Worm (Caenorhabditis elegans): Measurements from ENCODE around the gene cid-1.

ce11 chrIII:5206861-5207414 lies 33.2 kb downstream of the cid-1 start, which contains the start of gene morc-1:
- no peak for TF ChIP-seq fkh-10 (GFP tag; optimal IDR thresholded peaks at IDR 0.05)
- TF ChIP-seq ztf-11 (tag; optimal IDR thresholded peaks at IDR 0.05), result no peak
- no peak for TF ChIP-seq snpc-4 (tag; optimal IDR thresholded peaks at IDR 0.05)
- TF ChIP-seq pha-4 (GFP tag; IDR thresholded peaks at IDR 0.05), result no peak
- TF ChIP-seq pha-4 (tag; optimal IDR thresholded peaks at IDR 0.05), result no peak
- TF ChIP-seq hlh-11 (tag; optimal IDR thresholded peaks at IDR 0.05), result no peak
- no peak for TF ChIP-seq Y5F2A.4 (GFP tag; optimal IDR thresholded peaks at IDR 0.05)
- no peak for TF ChIP-seq nhr-77 (tag; optimal IDR thresholded peaks at IDR 0.05)
